Fruit fly (Drosophila melanogaster) whole organism: Measurements from ENCODE around the gene CG15461.

Experiments
- pan ChIP-seq: fragments of >200 bp; optimal IDR thresholded peaks from 2 replicates; lab custom pipeline; 2017
- psq ChIP-seq: fragments of >200 bp; optimal IDR thresholded peaks from 2 replicates; lab custom pipeline; 2017
- usp ChIP-seq: fragments of >200 bp; optimal IDR thresholded peaks from 2 replicates; lab custom pipeline; 2017; ENCODE audit warnings: missing biosample characterization, missing genetic modification characterization, mixed read lengths

dm6 chrX:20466382-20466928, 19.5 kb upstream of the CG15461 start:
- no peak for TF ChIP-seq usp
- TF ChIP-seq psq: no peak
- TF ChIP-seq pan (lab: Kevin White, UChicago): no peak
